Fruit fly (Drosophila melanogaster): ENCODE measurements around the gene fz2.
A peak's percentile ranks its signal among the peaks of the same experiment; 100 is the strongest.

Gene fz2

DNA sequence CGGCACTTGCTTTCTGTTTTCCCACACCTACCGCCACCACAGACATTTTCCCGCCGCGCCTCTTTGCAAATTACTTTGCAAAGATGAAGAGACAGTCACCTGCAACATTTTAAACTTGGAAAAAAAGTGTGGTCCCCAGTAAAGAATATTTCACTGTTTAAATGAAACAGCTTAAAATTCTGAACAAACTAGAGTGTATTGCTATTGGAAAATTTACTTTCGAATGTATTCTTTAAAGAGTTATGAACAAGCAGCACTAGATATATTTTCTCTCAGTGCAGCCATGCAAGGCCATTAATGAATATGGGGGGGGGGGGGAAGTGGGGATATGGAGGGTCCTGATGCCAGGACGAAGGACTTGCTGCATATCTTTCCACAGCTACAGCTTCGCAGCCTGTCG lies 45.0 kb downstream of the fz2 start:
- TF ChIP-seq Bteb2 (GFP tag; optimal IDR thresholded peaks at IDR 0.05): no peak

DNA sequence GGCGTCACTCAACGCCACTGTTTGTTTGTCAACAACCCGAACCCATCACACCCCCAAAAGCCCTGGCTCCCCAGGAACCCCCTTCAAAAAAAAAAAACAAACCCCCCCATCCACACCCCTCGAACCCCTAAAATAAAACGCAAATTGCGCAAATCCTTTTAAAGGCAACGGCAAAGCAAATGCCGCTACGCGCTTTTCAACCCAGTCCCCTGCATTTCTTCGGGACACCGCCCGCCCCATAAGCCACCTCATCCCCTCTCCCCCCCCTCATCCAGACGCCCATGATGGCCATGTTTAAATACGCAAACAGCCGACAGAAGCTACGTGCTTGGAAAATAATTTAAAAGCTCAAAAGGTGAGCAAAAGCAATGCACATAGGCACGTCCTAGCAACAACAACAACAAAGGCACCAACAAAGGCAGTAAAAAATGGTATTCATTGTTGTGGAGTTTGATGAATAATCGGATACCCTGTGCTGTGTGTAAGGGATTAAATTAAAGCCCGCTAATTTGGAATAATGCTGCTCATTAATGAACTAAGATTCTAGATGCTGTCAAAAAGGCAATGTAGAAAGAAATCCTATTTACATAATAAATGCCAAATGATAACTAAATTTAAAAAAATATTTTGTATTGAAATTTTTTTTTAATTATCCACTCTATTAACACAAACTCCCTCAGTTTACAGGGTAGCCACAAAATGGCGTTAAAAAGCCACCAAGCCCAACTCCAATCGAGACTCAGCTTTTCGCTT lies 46.6 kb downstream of the fz2 start:
- peak; percentile 78 for TF ChIP-seq crol (GFP tag; IDR thresholded peaks at IDR 0.05)
- no peak for TF ChIP-seq Sin3A (optimal IDR thresholded peaks at IDR 0.05)
- TF ChIP-seq chinmo (GFP tag; IDR thresholded peaks at IDR 0.05; ENCODE audit: partially characterized antibody): 0 out of 4 replicates have a peak, but pooled peaks have one; percentile 7
- peak; percentile 3 for TF ChIP-seq CoRest (tag; optimal IDR thresholded peaks at IDR 0.05)
- no peak for TF ChIP-seq Spps (tag; optimal IDR thresholded peaks at IDR 0.05)
- TF ChIP-seq D19B (GFP tag; optimal IDR thresholded peaks at IDR 0.05): peak; percentile 74
- peak; percentile 20 for TF ChIP-seq CG7839 (tag; optimal IDR thresholded peaks at IDR 0.05)
- 0 out of 3 replicates have a peak, but pooled peaks have one; percentile 14 for TF ChIP-seq Dbx (GFP tag; IDR thresholded peaks at IDR 0.05)
- TF ChIP-seq abd-A (tag; optimal IDR thresholded peaks at IDR 0.05): peak; percentile 64
- peak; percentile 70 for TF ChIP-seq sens (GFP tag)
- TF ChIP-seq gem (tag; optimal IDR thresholded peaks at IDR 0.05): peak; percentile 21
- 0 out of 3 replicates have a peak, but pooled peaks have one; percentile 15 for TF ChIP-seq z (GFP tag; IDR thresholded peaks at IDR 0.05)
- peak; percentile 19; the same call in 1 of the 2 replicates for TF ChIP-seq CG4360 (GFP tag; IDR thresholded peaks at IDR 0.05)
- TF ChIP-seq CG3847 (GFP tag; IDR thresholded peaks at IDR 0.05): 0 out of 2 replicates have a peak, but pooled peaks have one; percentile 6
- no peak for TF ChIP-seq CG13123 (GFP tag; optimal IDR thresholded peaks at IDR 0.05)
- TF ChIP-seq fd102C (GFP tag; optimal IDR thresholded peaks at IDR 0.05): no peak
- no peak for TF ChIP-seq tin (GFP tag; optimal IDR thresholded peaks at IDR 0.05)
- no peak for TF ChIP-seq bsh (GFP tag; optimal IDR thresholded peaks at IDR 0.05)
- peak; percentile 14; the same call in 1 of the 2 replicates for TF ChIP-seq vvl (GFP tag; IDR thresholded peaks at IDR 0.05)
- peak; percentile 24 for TF ChIP-seq CG11504 (tag; optimal IDR thresholded peaks at IDR 0.05)
- TF ChIP-seq CG30403 (GFP tag; optimal IDR thresholded peaks at IDR 0.05): peak; percentile 7
- peak; percentile 16 for TF ChIP-seq CG2678 (tag; optimal IDR thresholded peaks at IDR 0.05)
- peak; percentile 8 for TF ChIP-seq CG2120 (GFP tag; optimal IDR thresholded peaks at IDR 0.05)
- no peak for TF ChIP-seq bbx (GFP tag; IDR thresholded peaks at IDR 0.05; ENCODE audit: partially characterized antibody)
- TF ChIP-seq row (GFP tag; IDR thresholded peaks at IDR 0.05): 0 out of 3 replicates have a peak, but pooled peaks have one; percentile 32

DNA sequence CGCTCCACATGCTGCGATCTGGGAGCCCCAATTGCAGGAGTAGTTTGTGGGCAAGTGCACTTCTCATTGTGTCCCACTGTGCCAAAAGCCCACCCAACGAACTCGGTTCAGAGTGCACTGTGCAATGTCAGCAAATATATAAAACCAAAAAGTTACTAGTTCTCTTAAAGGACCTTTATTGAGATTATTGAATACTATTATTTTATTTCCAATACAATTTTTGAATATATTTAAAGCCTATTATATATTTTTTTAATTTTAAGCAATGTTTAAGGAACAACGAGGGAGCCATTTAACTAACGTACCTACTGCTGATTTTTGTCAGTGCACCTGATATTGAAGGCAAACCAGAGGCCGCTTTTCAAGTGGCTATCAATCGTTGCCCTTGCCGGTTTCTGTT lies 47.7 kb downstream of the fz2 start:
- peak; percentile 22 for TF ChIP-seq CG7839 (tag; optimal IDR thresholded peaks at IDR 0.05)
- peak; percentile 41; the same call in 1 of the 2 replicates for TF ChIP-seq Xrp1 (GFP tag; IDR thresholded peaks at IDR 0.05)
- TF ChIP-seq chn (GFP tag; optimal IDR thresholded peaks at IDR 0.05): no peak
- peak; percentile 17 for TF ChIP-seq grau (tag; optimal IDR thresholded peaks at IDR 0.05)
- TF ChIP-seq CG4424 (GFP tag; optimal IDR thresholded peaks at IDR 0.05): peak; percentile 23
- TF ChIP-seq CG18764 (GFP tag; optimal IDR thresholded peaks at IDR 0.05): no peak
- no peak for TF ChIP-seq CG10147 (GFP tag; optimal IDR thresholded peaks at IDR 0.05)
- peak; percentile 39 for TF ChIP-seq CG2712 (tag; optimal IDR thresholded peaks at IDR 0.05)
- TF ChIP-seq dysf (GFP tag; IDR thresholded peaks at IDR 0.05): 0 out of 3 replicates have a peak, but pooled peaks have one; percentile 6
- TF ChIP-seq CG17361 (GFP tag; IDR thresholded peaks at IDR 0.05): 0 out of 3 replicates have a peak, but pooled peaks have one; percentile 52
- no peak for TF ChIP-seq CG6683 (GFP tag; optimal IDR thresholded peaks at IDR 0.05)
- no peak for TF ChIP-seq CG10654 (GFP tag; optimal IDR thresholded peaks at IDR 0.05)
- peak; percentile 36 for TF ChIP-seq CG12391 (tag; optimal IDR thresholded peaks at IDR 0.05)
- TF ChIP-seq CG10209 (GFP tag; optimal IDR thresholded peaks at IDR 0.05): no peak
- no peak for TF ChIP-seq CG14014 (GFP tag; IDR thresholded peaks at IDR 0.05)
- no peak for TF ChIP-seq CG11093 (GFP tag; IDR thresholded peaks at IDR 0.05)
- TF ChIP-seq zf30C (GFP tag; optimal IDR thresholded peaks at IDR 0.05): peak; percentile 21
- TF ChIP-seq unpg (GFP tag; optimal IDR thresholded peaks at IDR 0.05): peak; percentile 27
- no peak for TF ChIP-seq CG3726 (GFP tag; IDR thresholded peaks at IDR 0.05)
- TF ChIP-seq C15 (GFP tag; IDR thresholded peaks at IDR 0.05): no peak
- peak; percentile 21 for TF ChIP-seq ATbp (GFP tag; optimal IDR thresholded peaks at IDR 0.05)
- no peak for TF ChIP-seq otp (GFP tag; IDR thresholded peaks at IDR 0.05)
- TF ChIP-seq Jarid2 (GFP tag; optimal IDR thresholded peaks at IDR 0.05): no peak
- TF ChIP-seq Bteb2 (GFP tag; optimal IDR thresholded peaks at IDR 0.05): no peak
